Fruit fly (Drosophila melanogaster): ENCODE data around the gene CG9147.

dm6 chr2L:6045972-6046718 is 19.7 kb upstream of the CG9147 start, which contains the start of gene Pfas:
- TF ChIP-seq usp (GFP tag; optimal IDR thresholded peaks at IDR 0.05) (no peak), pan (optimal IDR thresholded peaks at IDR 0.05) (no peak), Dll (optimal IDR thresholded peaks at IDR 0.05) (no peak), psq (optimal IDR thresholded peaks at IDR 0.05) (no peak)

Measured in whole organism.